Fruit fly (Drosophila melanogaster): ENCODE measurements around the gene TORIP.

The TORIP gene

DNA sequence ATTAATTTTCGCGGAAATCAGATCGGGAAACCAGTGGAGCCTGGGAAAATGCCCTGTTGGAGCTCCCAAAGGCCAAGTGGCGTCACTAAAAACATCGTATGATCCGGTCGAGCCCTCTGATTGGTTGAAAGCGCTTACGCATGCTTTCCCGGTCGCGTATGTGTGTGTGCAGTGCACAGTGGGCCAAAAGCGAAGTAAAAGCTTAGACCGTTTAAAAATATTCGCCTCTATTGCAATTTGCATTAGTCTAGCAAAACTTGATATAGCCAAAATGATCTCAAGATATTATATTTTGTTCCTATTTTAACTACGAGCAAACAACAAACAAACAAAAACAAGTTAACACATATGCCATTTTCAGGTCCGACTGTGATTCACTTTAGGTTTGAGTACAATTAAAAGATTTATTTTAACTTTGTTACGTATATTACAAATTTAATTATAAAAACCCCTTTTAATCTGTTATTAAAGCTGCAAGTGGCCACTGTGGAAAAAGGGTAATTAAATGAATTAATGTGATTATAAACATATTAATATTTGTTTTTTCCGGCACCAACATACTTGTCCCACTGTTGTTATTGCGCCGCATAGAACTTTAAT is 10.6 kb downstream of the TORIP start (continued):
- TF ChIP-seq trem (tag; optimal IDR thresholded peaks at IDR 0.05) (peak; percentile 74), nerfin-2 (GFP tag; IDR thresholded peaks at IDR 0.05; ENCODE audit: partially characterized antibody) (no peak), CG3838 (GFP tag; optimal IDR thresholded peaks at IDR 0.05) (peak; percentile 51), row (GFP tag; IDR thresholded peaks at IDR 0.05) (peak; percentile 90), CG2889 (GFP tag; IDR thresholded peaks at IDR 0.05) (0 out of 3 replicates have a peak, but pooled peaks have one; percentile 15), usp (GFP tag; optimal IDR thresholded peaks at IDR 0.05) (no peak), CG2202 (tag; optimal IDR thresholded peaks at IDR 0.05) (peak; percentile 53), CTCF (GFP tag; optimal IDR thresholded peaks at IDR 0.05) (no peak), CG7786 (GFP tag; optimal IDR thresholded peaks at IDR 0.05) (peak; percentile 81), klu (GFP tag; IDR thresholded peaks at IDR 0.05) (peak; percentile 56; the same call in 1 of the 2 replicates), YL-1 (GFP tag; optimal IDR thresholded peaks at IDR 0.05) (peak; percentile 68), Mad (GFP tag; optimal IDR thresholded peaks at IDR 0.05) (peak; percentile 78), CG6813 (GFP tag; optimal IDR thresholded peaks at IDR 0.05) (peak; percentile 82), Ravus (GFP tag; IDR thresholded peaks at IDR 0.05) (no peak), CG17802 (tag; optimal IDR thresholded peaks at IDR 0.05) (peak; percentile 44), crc (GFP tag; optimal IDR thresholded peaks at IDR 0.05) (no peak), prd (optimal IDR thresholded peaks at IDR 0.05) (no peak), prd (GFP tag; IDR thresholded peaks at IDR 0.05) (peak; percentile 72; the same call in 2 of the 3 replicates), odd (GFP tag; optimal IDR thresholded peaks at IDR 0.05) (peak; percentile 93), gce (GFP tag; IDR thresholded peaks at IDR 0.05) (0 out of 3 replicates have a peak, but pooled peaks have one; percentile 11), mam (GFP tag; optimal IDR thresholded peaks at IDR 0.05) (peak; percentile 83), Stat92E (GFP tag; optimal IDR thresholded peaks at IDR 0.05) (peak in 1 of 3 experiments; percentile 2), CG7372 (GFP tag; IDR thresholded peaks at IDR 0.05) (peak; percentile 58), CG1024 (GFP tag; IDR thresholded peaks at IDR 0.05) (no peak), Ets97D (GFP tag; optimal IDR thresholded peaks at IDR 0.05) (peak; percentile 44), CG2875 (GFP tag; optimal IDR thresholded peaks at IDR 0.05) (peak; percentile 77), CG12104 (GFP tag; optimal IDR thresholded peaks at IDR 0.05) (peak; percentile 85), sob (GFP tag; IDR thresholded peaks at IDR 0.05) (peak; percentile 75), Bdp1 (GFP tag; optimal IDR thresholded peaks at IDR 0.05) (peak; percentile 59), wor (GFP tag; IDR thresholded peaks at IDR 0.05) (no peak; the same call in 1 of the 2 replicates), H2.0 (GFP tag; IDR thresholded peaks at IDR 0.05) (peak; percentile 36; the same call in 1 of the 2 replicates), pnt (GFP tag; optimal IDR thresholded peaks at IDR 0.05) (peak; percentile 46), Sin3A (optimal IDR thresholded peaks at IDR 0.05) (no peak), en (GFP tag; optimal IDR thresholded peaks at IDR 0.05) (peak; percentile 19), CG13775 (GFP tag; optimal IDR thresholded peaks at IDR 0.05) (peak; percentile 87), HmgZ (tag; optimal IDR thresholded peaks at IDR 0.05) (peak; percentile 74), lmd (GFP tag; IDR thresholded peaks at IDR 0.05) (peak; percentile 72), B-H2 (GFP tag; optimal IDR thresholded peaks at IDR 0.05) (peak; percentile 71), CG31388 (GFP tag; optimal IDR thresholded peaks at IDR 0.05) (no peak), NK7.1 (GFP tag; optimal IDR thresholded peaks at IDR 0.05) (peak; percentile 88), ara (GFP tag; IDR thresholded peaks at IDR 0.05) (peak; percentile 54; the same call in 1 of the 2 replicates), CG12942 (GFP tag; optimal IDR thresholded peaks at IDR 0.05) (peak; percentile 62), fd3F (GFP tag; optimal IDR thresholded peaks at IDR 0.05) (peak; percentile 81), CG12219 (GFP tag; optimal IDR thresholded peaks at IDR 0.05) (peak; percentile 81), CHES-1-like (GFP tag; optimal IDR thresholded peaks at IDR 0.05) (peak; percentile 66), fd96Cb (tag; optimal IDR thresholded peaks at IDR 0.05) (peak; percentile 75), CG6689 (GFP tag; IDR thresholded peaks at IDR 0.05) (peak; percentile 56; the same call in 1 of the 2 replicates), Hmx (GFP tag; optimal IDR thresholded peaks at IDR 0.05) (peak; percentile 69), sr (GFP tag; IDR thresholded peaks at IDR 0.05) (peak; percentile 19; the same call in 1 of the 3 replicates), CG2129 (GFP tag; IDR thresholded peaks at IDR 0.05; ENCODE audit: partially characterized antibody) (0 out of 2 replicates have a peak, but pooled peaks have one; percentile 13), CG13296 (GFP tag; optimal IDR thresholded peaks at IDR 0.05) (peak; percentile 90)
